Worm (Caenorhabditis elegans) whole organism, L1 larva: ENCODE results near the gene nspa-8.

Experiments
- C16A3.4 ChIP-seq: fragments of 150-350 bp; optimal IDR thresholded peaks from 2 replicates; lab custom pipeline; 2014; ENCODE audit warnings: missing biosample characterization, missing genetic modification characterization
- Y116A8C.19 ChIP-seq: sonication (generic microtip); optimal IDR thresholded peaks from 2 replicates; lab custom pipeline; 2016; ENCODE audit warnings: missing compliant biosample characterization, missing genetic modification characterization, borderline replicate concordance
- aha-1 ChIP-seq: fragments of 150-350 bp; optimal IDR thresholded peaks from 2 replicates; lab custom pipeline; 2014; ENCODE audit warnings: missing biosample characterization, missing genetic modification characterization
- ama-1 ChIP-seq: fragments of 150-350 bp; optimal IDR thresholded peaks from 2 replicates; lab custom pipeline; 2014
- blmp-1 ChIP-seq: fragments of 150-350 bp; optimal IDR thresholded peaks from 2 replicates; lab custom pipeline; 2014; ENCODE audit warnings: missing biosample characterization, missing genetic modification characterization
- ceh-82 ChIP-seq, 3 experiments: fragments of 150-350 bp in 1 of 3; sonication (generic microtip) in 2 of 3; optimal IDR thresholded peaks; 2 replicates each; lab custom pipeline; 2014 to 2017; ENCODE audit warnings: missing biosample characterization in 3 of 3, missing genetic modification characterization in 3 of 3
- ceh-90 ChIP-seq: sonication (generic microtip); optimal IDR thresholded peaks from 2 replicates; lab custom pipeline; 2016; ENCODE audit warnings: missing genetic modification characterization, missing compliant biosample characterization
- ces-1 ChIP-seq: fragments of 150-350 bp; optimal IDR thresholded peaks from 2 replicates; lab custom pipeline; 2014; ENCODE audit warnings: missing biosample characterization, missing genetic modification reagents, missing genetic modification characterization
- efl-1 ChIP-seq, 4 experiments: fragments of 150-350 bp; optimal IDR thresholded peaks in 3 of 4; peaks in 1 of 4; 1 replicate in 1 of 4; 2 replicates in 3 of 4; lab custom pipeline; 2014; ENCODE audit warnings: missing biosample characterization in 2 of 4, missing genetic modification characterization in 2 of 4, missing genetic modification reagents in 2 of 4
- elt-3 ChIP-seq, 6 experiments: fragments of 150-350 bp in 1 of 6; sonication (generic microtip); optimal IDR thresholded peaks; 2 replicates each; lab custom pipeline; 2017 to 2018; ENCODE audit warnings: missing biosample characterization in 6 of 6, missing genetic modification characterization in 6 of 6, inconsistent platforms in 1 of 6
- fkh-4 ChIP-seq: sonication (generic microtip); optimal IDR thresholded peaks from 2 replicates; lab custom pipeline; 2016; ENCODE audit warnings: missing compliant biosample characterization, missing genetic modification characterization, borderline replicate concordance
- fkh-8 ChIP-seq: sonication (generic microtip); optimal IDR thresholded peaks from 2 replicates; lab custom pipeline; 2016; ENCODE audit warnings: mild to moderate bottlenecking, missing genetic modification characterization, missing compliant biosample characterization
- irx-1 ChIP-seq: sonication (generic microtip); optimal IDR thresholded peaks from 2 replicates; lab custom pipeline; 2016; ENCODE audit warnings: missing genetic modification characterization, missing compliant biosample characterization
- jun-1 ChIP-seq: fragments of 150-350 bp; optimal IDR thresholded peaks from 2 replicates; lab custom pipeline; 2014; ENCODE audit warnings: missing biosample characterization, missing genetic modification reagents, missing genetic modification characterization
- lin-14 ChIP-seq: fragments of 200-800 bp; sonication (Bioruptor generic); optimal IDR thresholded peaks from 2 replicates; lab custom pipeline; 2018; ENCODE audit warnings: mild to moderate bottlenecking, missing genetic modification characterization, moderate library complexity, missing compliant biosample characterization
- lsy-2 ChIP-seq, 2 experiments: fragments of 150-350 bp; optimal IDR thresholded peaks; 2 replicates each; lab custom pipeline; 2014; ENCODE audit warnings: missing biosample characterization in 2 of 2, missing genetic modification characterization in 2 of 2
- mab-9 ChIP-seq: fragments of 200-800 bp; sonication (Bioruptor generic); IDR thresholded peaks from 2 replicates; pipeline ENCODE4 v1.3.6; 2022; ENCODE audit warnings: missing genetic modification reagents, missing genetic modification characterization, missing compliant biosample characterization
- mdl-1 ChIP-seq, 2 experiments: fragments of 150-350 bp; optimal IDR thresholded peaks; 2 replicates each; lab custom pipeline; 2014 to 2017; ENCODE audit warnings: missing biosample characterization in 2 of 2, missing genetic modification characterization in 2 of 2, inconsistent platforms in 1 of 2
- mep-1 ChIP-seq: fragments of 150-350 bp; optimal IDR thresholded peaks from 2 replicates; lab custom pipeline; 2014; ENCODE audit warnings: missing biosample characterization, missing genetic modification characterization
- nhr-19 ChIP-seq: fragments of 200-800 bp; sonication (Bioruptor generic); conservative IDR thresholded peaks from 2 replicates; pipeline ENCODE4 v1.3.6; 2022; ENCODE audit warnings: missing genetic modification characterization, missing compliant biosample characterization
- nhr-237 ChIP-seq: fragments of 150-350 bp; optimal IDR thresholded peaks from 2 replicates; lab custom pipeline; 2014; ENCODE audit warnings: missing biosample characterization, missing genetic modification characterization
- nhr-71 ChIP-seq: sonication (generic microtip); optimal IDR thresholded peaks from 2 replicates; lab custom pipeline; 2016; ENCODE audit warnings: mild to moderate bottlenecking, missing genetic modification characterization, moderate library complexity, missing compliant biosample characterization
- nhr-76 ChIP-seq: sonication (generic microtip); optimal IDR thresholded peaks from 2 replicates; lab custom pipeline; 2017; ENCODE audit warnings: missing biosample characterization, missing genetic modification characterization
- nhr-85 ChIP-seq: sonication (generic microtip); peaks from one replicate; lab custom pipeline; 2016; ENCODE audit warnings: missing genetic modification characterization, inconsistent platforms, missing compliant biosample characterization
- nhr-90 ChIP-seq: sonication (generic microtip); optimal IDR thresholded peaks from 2 replicates; lab custom pipeline; 2016; ENCODE audit warnings: mild to moderate bottlenecking, missing genetic modification characterization, missing compliant biosample characterization; ENCODE audit not compliant: poor library complexity
- pax-3 ChIP-seq: fragments of 200-800 bp; sonication (Bioruptor generic); optimal IDR thresholded peaks from 2 replicates; lab custom pipeline; 2018; ENCODE audit warnings: mild to moderate bottlenecking, missing genetic modification characterization, moderate library complexity, missing compliant biosample characterization
- pqm-1 ChIP-seq: sonication (generic microtip); optimal IDR thresholded peaks from 3 replicates; lab custom pipeline; 2017; ENCODE audit warnings: missing biosample characterization, missing genetic modification characterization
- rnt-1 ChIP-seq: sonication (generic microtip); optimal IDR thresholded peaks from 2 replicates; lab custom pipeline; 2016; ENCODE audit warnings: mild to moderate bottlenecking, missing genetic modification characterization, moderate library complexity, missing compliant biosample characterization
- snu-23 ChIP-seq: sonication (generic microtip); optimal IDR thresholded peaks from 2 replicates; lab custom pipeline; 2016; ENCODE audit warnings: missing genetic modification characterization, missing compliant biosample characterization
- sup-37 ChIP-seq: fragments of 200-800 bp; sonication (Bioruptor generic); optimal IDR thresholded peaks from 2 replicates; lab custom pipeline; 2018; ENCODE audit warnings: mild to moderate bottlenecking, missing genetic modification characterization, missing compliant biosample characterization
- tlp-1 ChIP-seq: fragments of 150-350 bp; optimal IDR thresholded peaks from 2 replicates; lab custom pipeline; 2014; ENCODE audit warnings: missing biosample characterization, missing genetic modification characterization
- unc-130 ChIP-seq: fragments of 150-350 bp; optimal IDR thresholded peaks from 2 replicates; lab custom pipeline; 2017; ENCODE audit warnings: missing biosample characterization, missing genetic modification characterization, inconsistent platforms
- unc-62 ChIP-seq: fragments of 150-350 bp; optimal IDR thresholded peaks from 2 replicates; lab custom pipeline; 2014; ENCODE audit warnings: missing biosample characterization, missing genetic modification reagents, missing genetic modification characterization
- unc-98 ChIP-seq: fragments of 200-800 bp; sonication (Bioruptor generic); IDR thresholded peaks from 2 replicates; pipeline ENCODE4 v1.3.6; 2022; ENCODE audit warnings: missing genetic modification characterization, missing compliant biosample characterization
- xbp-1 ChIP-seq: sonication (generic microtip); optimal IDR thresholded peaks from 2 replicates; lab custom pipeline; 2016; ENCODE audit warnings: missing genetic modification characterization, missing compliant biosample characterization
- ztf-4 ChIP-seq: fragments of 150-350 bp; optimal IDR thresholded peaks from 2 replicates; lab custom pipeline; 2014; ENCODE audit warnings: missing biosample characterization, missing genetic modification characterization

Gene nspa-8

DNA sequence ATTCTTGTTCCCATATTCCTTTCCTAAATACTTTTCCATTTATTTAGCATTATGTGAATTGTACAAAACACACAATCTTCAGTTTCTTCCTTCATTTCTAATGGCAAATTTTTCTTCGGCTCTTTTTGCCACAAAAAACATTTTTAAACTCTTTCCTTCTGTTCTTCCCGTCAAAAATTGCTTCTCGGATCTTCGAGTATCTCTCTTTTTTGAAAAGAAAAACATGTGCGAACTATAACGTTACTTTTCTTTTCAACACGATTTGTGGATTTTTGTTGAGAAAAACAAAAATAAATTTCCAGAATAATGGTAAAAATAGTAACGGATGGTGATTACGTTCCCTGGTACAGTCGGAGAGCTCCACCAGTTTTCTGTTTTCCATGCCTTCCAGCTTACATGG lies 5.3 kb downstream of the nspa-8 start, which contains the start of gene W06A7.2:
Gene W06A7.2, plus strand, starts transcription at position 301 of the 400 bp plus-strand sequence.
- TF ChIP-seq mab-9 = no peak
- TF ChIP-seq aha-1 (tag; lab: Kevin White, UChicago) = no peak
- no peak for TF ChIP-seq nhr-76 (tag; lab: Kevin White, UChicago)
- no peak for TF ChIP-seq tlp-1 (tag; lab: Kevin White, UChicago)
- TF ChIP-seq ceh-82 (tag; optimal IDR thresholded peaks at IDR 0.05; lab: Kevin White, UChicago) = no peak
- TF ChIP-seq Y116A8C.19 (tag; lab: Kevin White, UChicago) = no peak
- TF ChIP-seq nhr-237 (tag; lab: Kevin White, UChicago) = no peak
- TF ChIP-seq ceh-90 (tag; lab: Kevin White, UChicago) = no peak
- no peak for TF ChIP-seq unc-130 (tag; lab: Kevin White, UChicago)
- TF ChIP-seq fkh-4 (tag; lab: Kevin White, UChicago) = no peak
- TF ChIP-seq nhr-90 (tag; lab: Kevin White, UChicago) = no peak
- TF ChIP-seq efl-1 (optimal IDR thresholded peaks at IDR 0.05; lab: Kevin White, UChicago) = no peak
- TF ChIP-seq efl-1 (GFP tag; optimal IDR thresholded peaks at IDR 0.05 in 1 of 2; lab: Kevin White, UChicago) = no peak
- no peak for TF ChIP-seq sup-37 (GFP tag; lab: Kevin White, UChicago)
- no peak for TF ChIP-seq fkh-8
- no peak for TF ChIP-seq ces-1 (GFP tag; lab: Kevin White, UChicago)
- no peak for TF ChIP-seq nhr-85
- TF ChIP-seq lsy-2 (tag; optimal IDR thresholded peaks at IDR 0.05; lab: Kevin White, UChicago) = no peak
- TF ChIP-seq snu-23 (GFP tag; lab: Kevin White, UChicago) = no peak
- no peak for TF ChIP-seq C16A3.4 (tag; lab: Kevin White, UChicago)
- TF ChIP-seq pax-3 (tag; lab: Kevin White, UChicago) = no peak

ce11 chrV:14820314-14820713 lies 6.5 kb downstream of the nspa-8 start:
- TF ChIP-seq nhr-71 (tag; lab: Kevin White, UChicago) = no peak
- TF ChIP-seq mdl-1 (tag; optimal IDR thresholded peaks at IDR 0.05; lab: Kevin White, UChicago) = no peak
- TF ChIP-seq lin-14 (GFP tag; lab: Kevin White, UChicago) = peak; percentile 76
- peak; percentile 53 for TF ChIP-seq rnt-1 (tag; lab: Kevin White, UChicago)
- no peak for TF ChIP-seq tlp-1 (tag; lab: Kevin White, UChicago)
- no peak for TF ChIP-seq elt-3 (tag; optimal IDR thresholded peaks at IDR 0.05; lab: Kevin White, UChicago)
- no peak for TF ChIP-seq jun-1
- TF ChIP-seq aha-1 (tag; lab: Kevin White, UChicago) = no peak
- TF ChIP-seq irx-1 (tag; lab: Kevin White, UChicago) = no peak
- TF ChIP-seq ztf-4 (tag; lab: Kevin White, UChicago) = no peak
- no peak for TF ChIP-seq xbp-1
- 0 out of 2 replicates have a peak, but pooled peaks have one; percentile 7 for TF ChIP-seq nhr-19 (GFP tag; lab: Robert Waterston, UW)
- TF ChIP-seq lsy-2 (tag; optimal IDR thresholded peaks at IDR 0.05; lab: Kevin White, UChicago) = peak in 1 of 2 experiments; percentile 39
- peak; percentile 13 for TF ChIP-seq snu-23 (GFP tag; lab: Kevin White, UChicago)
- no peak for TF ChIP-seq ama-1 (lab: Kevin White, UChicago)
- TF ChIP-seq mep-1 = no peak

DNA sequence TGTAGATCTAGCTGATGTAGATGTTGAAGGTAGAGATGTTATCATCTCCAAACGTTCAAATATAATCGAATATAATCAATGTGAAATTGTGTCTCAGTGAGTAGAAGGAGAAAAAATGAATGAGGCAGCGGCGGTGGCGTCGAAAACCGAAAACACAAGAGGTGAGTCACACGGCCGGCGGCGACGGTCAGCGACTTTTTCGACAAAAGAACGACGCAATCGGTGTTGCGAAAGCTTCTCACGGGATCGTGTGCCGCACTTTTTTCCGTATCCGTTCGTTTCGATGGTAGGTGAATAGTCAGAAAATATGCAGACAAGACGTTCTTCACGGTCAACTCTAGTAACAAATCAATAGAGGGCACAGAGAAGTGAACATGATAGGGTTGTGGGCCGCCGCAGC lies 11.4 kb downstream of the nspa-8 start, which contains the start of gene rin-1:
Gene rin-1, minus strand, starts transcription at position 101 of the 400 bp plus-strand sequence.
- TF ChIP-seq unc-62 (GFP tag; lab: Kevin White, UChicago) = no peak

DNA sequence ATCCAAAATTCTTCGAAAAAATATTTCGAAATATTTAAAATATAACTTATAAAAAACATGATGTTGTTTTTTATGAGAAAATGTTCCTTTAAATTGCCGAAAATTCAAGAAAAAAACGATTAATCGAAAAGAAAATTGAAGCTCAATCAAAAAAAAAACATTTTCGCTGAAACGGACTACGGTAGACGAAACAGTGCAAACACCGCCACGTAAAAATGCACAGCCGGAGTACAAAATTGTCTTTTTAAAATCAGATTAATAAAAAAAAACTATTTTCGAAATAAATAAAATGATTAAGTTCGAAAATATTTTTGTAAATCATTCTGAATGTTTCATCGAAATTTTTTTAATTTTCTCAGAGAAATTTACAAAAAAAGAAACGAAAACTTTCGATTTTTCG lies 13.3 kb downstream of the nspa-8 start:
- no peak for TF ChIP-seq pqm-1
- TF ChIP-seq lsy-2 (tag; optimal IDR thresholded peaks at IDR 0.05; lab: Kevin White, UChicago) = peak; percentile 56 to 79

ce11 chrV:14806204-14806737 lies 20.6 kb downstream of the nspa-8 start:
- TF ChIP-seq lin-14 (GFP tag; lab: Kevin White, UChicago) (peak; percentile 12), efl-1 (optimal IDR thresholded peaks at IDR 0.05; lab: Kevin White, UChicago) (no peak), efl-1 (GFP tag; optimal IDR thresholded peaks at IDR 0.05 in 1 of 2; lab: Kevin White, UChicago) (peak in 1 of 2 experiments; percentile 24), nhr-237 (tag; lab: Kevin White, UChicago) (no peak), nhr-85 (peak; percentile 72), unc-98 (GFP tag; lab: Robert Waterston, UW) (no peak), blmp-1 (tag; lab: Kevin White, UChicago) (peak; percentile 52)
